Worm (Caenorhabditis elegans) whole organism, midembryonic: ENCODE results near the gene lin-24.
A peak's percentile ranks its signal among the peaks of the same experiment; 100 is the strongest.

Experiments used
- T22C8.4 ChIP-seq: fragments of 200-800 bp; sonication (Bioruptor generic); IDR thresholded peaks from 2 replicates; pipeline ENCODE4 v1.3.6; 2022; ENCODE audit warnings: missing genetic modification characterization, missing compliant biosample characterization
- cog-1 ChIP-seq: sonication (generic microtip); optimal IDR thresholded peaks from 2 replicates; lab custom pipeline; 2016; ENCODE audit warnings: missing genetic modification characterization, missing compliant biosample characterization
- flt-1 ChIP-seq: fragments of 200-800 bp; sonication (Bioruptor generic); IDR thresholded peaks from 2 replicates; pipeline ENCODE4 v1.3.6; 2022; ENCODE audit warnings: missing genetic modification characterization, missing compliant biosample characterization
- klf-2 ChIP-seq: fragments of 200-800 bp; sonication (Bioruptor generic); conservative IDR thresholded peaks from 2 replicates; pipeline ENCODE4 v1.3.6; 2022; ENCODE audit warnings: missing genetic modification reagents, missing genetic modification characterization, missing compliant biosample characterization
- med-1 ChIP-seq: sonication (generic microtip); optimal IDR thresholded peaks from 2 replicates; lab custom pipeline; 2017; ENCODE audit warnings: missing genetic modification characterization, mild to moderate bottlenecking, missing compliant biosample characterization, antibody characterized with exemption, missing genetic modification reagents; ENCODE audit not compliant: insufficient read depth
- ref-1 ChIP-seq: fragments of 200-800 bp; sonication (Bioruptor generic); conservative IDR thresholded peaks from 2 replicates; pipeline ENCODE4 v1.3.6; 2022; ENCODE audit warnings: missing genetic modification reagents, missing genetic modification characterization, missing compliant biosample characterization
- tab-1 ChIP-seq: fragments of 200-800 bp; sonication (Bioruptor generic); IDR thresholded peaks from 2 replicates; pipeline ENCODE4 v1.3.6; 2022; ENCODE audit warnings: missing genetic modification characterization, missing compliant biosample characterization
- ztf-23 ChIP-seq: fragments of 200-800 bp; sonication (Bioruptor generic); IDR thresholded peaks from 2 replicates; pipeline ENCODE4 v1.3.6; 2022; ENCODE audit warnings: missing genetic modification reagents, missing genetic modification characterization, missing compliant biosample characterization
- ztf-29 ChIP-seq: fragments of 200-800 bp; sonication (Bioruptor generic); IDR thresholded peaks from 2 replicates; pipeline ENCODE4 v1.3.6; 2022; ENCODE audit warnings: missing genetic modification reagents, missing genetic modification characterization, missing compliant biosample characterization

DNA sequence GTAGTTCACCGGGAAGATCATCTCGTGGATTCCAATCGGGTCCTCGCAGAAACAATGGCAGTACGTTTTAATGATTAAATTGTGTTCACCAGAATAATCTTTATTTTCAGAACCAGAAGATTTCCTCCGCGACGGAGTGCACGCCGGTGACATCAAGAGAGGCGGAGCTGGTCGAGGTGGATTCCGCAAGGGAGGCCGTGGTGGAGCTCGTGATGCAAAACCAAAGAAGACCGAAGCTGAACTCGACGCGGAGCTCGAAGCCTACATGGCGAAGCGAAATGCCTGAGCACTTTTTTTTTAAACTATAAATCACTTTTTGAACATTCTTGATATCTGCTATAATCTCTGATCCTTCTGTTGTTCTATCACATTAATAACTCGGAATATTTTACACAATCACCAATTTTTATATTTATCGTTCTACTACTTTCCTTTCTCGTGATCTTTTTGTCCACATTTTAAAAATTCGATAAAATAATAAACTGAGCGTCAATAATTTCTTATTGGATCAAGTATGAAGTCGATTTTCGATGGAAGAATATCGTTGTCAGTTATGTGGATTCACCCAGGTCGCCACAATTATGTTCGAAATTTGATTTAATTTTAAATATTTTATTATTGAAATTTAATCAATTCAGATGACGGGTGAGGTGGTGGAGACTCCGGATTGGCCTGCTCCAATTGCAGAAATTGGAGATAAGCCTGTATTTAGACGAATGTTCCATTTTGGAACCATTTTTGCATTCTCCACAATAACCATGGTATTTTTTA lies 4.8 kb upstream of the lin-24 start, which contains the start of gene dhhc-6:
- TF ChIP-seq ztf-23 (GFP tag; lab: Robert Waterston, UW) (no peak), cog-1 (tag; lab: Kevin White, UChicago) (no peak), tab-1 (GFP tag; lab: Robert Waterston, UW) (no peak), flt-1 (GFP tag; lab: Robert Waterston, UW) (0 out of 2 replicates have a peak, but pooled peaks have one; percentile 11), T22C8.4 (no peak), ref-1 (GFP tag; lab: Robert Waterston, UW) (no peak), med-1 (no peak), ztf-29 (GFP tag; lab: Robert Waterston, UW) (no peak), klf-2 (GFP tag; lab: Robert Waterston, UW) (no peak)
